Fruit fly (Drosophila melanogaster): ENCODE results near the gene CG34266.

DNA sequence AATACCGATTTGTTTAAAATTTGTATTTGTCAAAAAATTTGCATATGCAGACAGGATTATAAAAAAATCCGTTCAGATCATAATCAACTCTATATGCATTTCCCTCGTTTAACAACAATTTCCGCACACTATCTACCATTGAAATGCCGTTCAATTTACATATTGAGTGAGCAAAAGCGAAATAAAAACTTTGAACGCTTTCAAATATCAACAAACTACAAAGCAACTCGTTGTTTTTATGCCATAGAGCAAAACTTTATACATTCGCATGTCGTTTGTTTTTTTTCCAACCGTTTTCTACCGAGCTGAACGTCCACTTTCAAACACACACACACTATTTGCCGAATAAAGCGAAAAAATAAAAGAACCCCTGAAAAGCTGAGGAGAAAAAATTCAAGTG, 29.7 kb upstream of the CG34266 start, which contains the start of gene TTLL1B:
- TF ChIP-seq Pif1A (GFP tag; optimal IDR thresholded peaks at IDR 0.05): no peak
- no peak for TF ChIP-seq CG15710 (tag; optimal IDR thresholded peaks at IDR 0.05)
- TF ChIP-seq CG12605 (GFP tag; IDR thresholded peaks at IDR 0.05): no peak
- TF ChIP-seq CG13204 (GFP tag; optimal IDR thresholded peaks at IDR 0.05): no peak
- no peak for TF ChIP-seq rn (GFP tag; IDR thresholded peaks at IDR 0.05)
- TF ChIP-seq CG14655 (GFP tag; optimal IDR thresholded peaks at IDR 0.05): no peak
- no peak for TF ChIP-seq Ets98B (GFP tag; IDR thresholded peaks at IDR 0.05)
- no peak for TF ChIP-seq CG8301 (tag; optimal IDR thresholded peaks at IDR 0.05)
- no peak for TF ChIP-seq Snoo (tag; optimal IDR thresholded peaks at IDR 0.05)
- TF ChIP-seq CG32121 (GFP tag; IDR thresholded peaks at IDR 0.05): no peak
- no peak for TF ChIP-seq EcR (GFP tag; optimal IDR thresholded peaks at IDR 0.05)
- TF ChIP-seq CG10348 (GFP tag; IDR thresholded peaks at IDR 0.05): no peak
